Fruit fly (Drosophila melanogaster) whole organism, embryonic: ENCODE results near the gene Cpr62Bc.

Source experiments
- ATbp ChIP-seq: fragments of 200-800 bp; sonication (Bioruptor generic); optimal IDR thresholded peaks from 2 replicates; lab custom pipeline; 2017; ENCODE audit warnings: missing biosample characterization, mild to moderate bottlenecking, missing genetic modification characterization, missing genetic modification reagents
- CG10274 ChIP-seq: fragments of 200-800 bp; sonication (Bioruptor generic); optimal IDR thresholded peaks from 3 replicates; lab custom pipeline; 2017; ENCODE audit warnings: missing biosample characterization, mild to moderate bottlenecking, missing genetic modification characterization
- CG11696 ChIP-seq: fragments of 200-800 bp; sonication (Bioruptor generic); IDR thresholded peaks from 2 replicates; pipeline ENCODE4 v1.3.6; 2022; ENCODE audit warnings: missing biosample characterization, missing genetic modification characterization
- CG12104 ChIP-seq: fragments of 200-800 bp; sonication (Bioruptor generic); optimal IDR thresholded peaks from 3 replicates; lab custom pipeline; 2016; ENCODE audit warnings: missing biosample characterization, missing genetic modification characterization
- CG14710 ChIP-seq: fragments of 200-800 bp; sonication (Bioruptor generic); optimal IDR thresholded peaks from 3 replicates; lab custom pipeline; 2019; ENCODE audit warnings: missing biosample characterization, mild to moderate bottlenecking, missing genetic modification characterization, moderate library complexity
- CG15011 ChIP-seq: fragments of 200-800 bp; sonication (Bioruptor generic); optimal IDR thresholded peaks from 3 replicates; lab custom pipeline; 2018; ENCODE audit warnings: missing biosample characterization, mild to moderate bottlenecking, missing genetic modification characterization
- CG17568 ChIP-seq: fragments of 200-800 bp; sonication (Bioruptor generic); optimal IDR thresholded peaks from 2 replicates; lab custom pipeline; 2018; ENCODE audit warnings: missing biosample characterization, mild to moderate bottlenecking, missing genetic modification characterization, moderate library complexity
- CG17802 ChIP-seq: fragments of 200-800 bp; sonication (Bioruptor generic); optimal IDR thresholded peaks from 2 replicates; lab custom pipeline; 2018; ENCODE audit warnings: missing biosample characterization, mild to moderate bottlenecking, missing genetic modification characterization, moderate library complexity
- CG17912 ChIP-seq: fragments of 200-800 bp; sonication (Bioruptor generic); optimal IDR thresholded peaks from 2 replicates; lab custom pipeline; 2018; ENCODE audit warnings: missing biosample characterization, mild to moderate bottlenecking, missing genetic modification characterization
- CG34224 ChIP-seq: fragments of 200-800 bp; sonication (Bioruptor generic); IDR thresholded peaks from 3 replicates; pipeline ENCODE4 v1.3.6; 2022; ENCODE audit warnings: missing biosample characterization, missing genetic modification characterization; ENCODE audit not compliant: partially characterized antibody
- CG5180 ChIP-seq: fragments of 200-800 bp; sonication (Bioruptor generic); optimal IDR thresholded peaks from 3 replicates; lab custom pipeline; 2017; ENCODE audit warnings: missing biosample characterization, missing genetic modification characterization, mild to moderate bottlenecking, moderate library complexity, missing genetic modification reagents
- CG6683 ChIP-seq: fragments of 200-800 bp; sonication (Bioruptor generic); optimal IDR thresholded peaks from 2 replicates; lab custom pipeline; 2017; ENCODE audit warnings: missing biosample characterization, mild to moderate bottlenecking, missing genetic modification characterization, missing genetic modification reagents
- CG6765 ChIP-seq: fragments of 200-800 bp; sonication (Bioruptor generic); optimal IDR thresholded peaks from 3 replicates; lab custom pipeline; 2017; ENCODE audit warnings: missing biosample characterization, mild to moderate bottlenecking, missing genetic modification characterization
- CG8944 ChIP-seq: fragments of 200-800 bp; sonication (Bioruptor generic); optimal IDR thresholded peaks from 3 replicates; lab custom pipeline; 2016; ENCODE audit warnings: missing biosample characterization, missing genetic modification characterization
- CTCF ChIP-seq: fragments of 200-800 bp; sonication (Bioruptor generic); optimal IDR thresholded peaks from 2 replicates; lab custom pipeline; 2017; ENCODE audit warnings: missing biosample characterization, mild to moderate bottlenecking, missing genetic modification characterization, moderate library complexity
- Dp ChIP-seq: fragments of 200-800 bp; sonication (Bioruptor generic); optimal IDR thresholded peaks from 2 replicates; lab custom pipeline; 2018; ENCODE audit warnings: missing biosample characterization, mild to moderate bottlenecking, missing genetic modification characterization, moderate library complexity
- Hr51 ChIP-seq, 2 experiments: fragments of 200-800 bp; sonication (Bioruptor generic); optimal IDR thresholded peaks; 2 replicates in 1 of 2; 3 replicates in 1 of 2; lab custom pipeline; 2016 to 2018; ENCODE audit warnings: missing biosample characterization in 2 of 2, missing genetic modification characterization in 2 of 2, mild to moderate bottlenecking in 1 of 2, moderate library complexity in 1 of 2
- Jarid2 ChIP-seq: fragments of 200-800 bp; sonication (Bioruptor generic); optimal IDR thresholded peaks from 3 replicates; lab custom pipeline; 2017; ENCODE audit warnings: mild to moderate bottlenecking, missing biosample characterization, missing genetic modification reagents, missing genetic modification characterization
- Mad ChIP-seq: fragments of 200-800 bp; sonication (Bioruptor generic); optimal IDR thresholded peaks from 2 replicates; lab custom pipeline; 2016; ENCODE audit warnings: missing biosample characterization, missing genetic modification characterization
- Med ChIP-seq: fragments of 200-800 bp; sonication (Bioruptor generic); peaks from one replicate; lab custom pipeline; 2016; ENCODE audit warnings: missing biosample characterization, missing genetic modification characterization, mild to moderate bottlenecking, inconsistent platforms, moderate library complexity
- Optix ChIP-seq: fragments of 200-800 bp; sonication (Bioruptor generic); IDR thresholded peaks from 3 replicates; pipeline ENCODE4 v1.3.6; 2022; ENCODE audit warnings: missing biosample characterization, missing genetic modification characterization
- Pdp1 ChIP-seq, 2 experiments: fragments of 200-800 bp; sonication (Bioruptor generic); optimal IDR thresholded peaks; 3 replicates each; lab custom pipeline; 2016; ENCODE audit warnings: missing biosample characterization in 2 of 2, missing genetic modification characterization in 2 of 2, mild to moderate bottlenecking in 1 of 2, moderate library complexity in 1 of 2
- Rfx ChIP-seq: fragments of 200-800 bp; sonication (Bioruptor generic); IDR thresholded peaks from 2 replicates; pipeline ENCODE4 v1.3.6; 2022; ENCODE audit warnings: missing biosample characterization, missing genetic modification characterization
- Scr ChIP-seq: fragments of 200-800 bp; sonication (Bioruptor generic); IDR thresholded peaks from 2 replicates; pipeline ENCODE4 v1.3.6; 2022; ENCODE audit warnings: missing biosample characterization, missing genetic modification characterization; ENCODE audit not compliant: partially characterized antibody
- Side ChIP-seq: fragments of 200-800 bp; sonication (Bioruptor generic); optimal IDR thresholded peaks from 2 replicates; lab custom pipeline; 2016; ENCODE audit warnings: missing biosample characterization, missing genetic modification characterization
- Sin3A ChIP-seq: fragments of >200 bp; optimal IDR thresholded peaks from 2 replicates; lab custom pipeline; 2018
- Ssrp ChIP-seq: fragments of 200-800 bp; sonication (Bioruptor generic); optimal IDR thresholded peaks from 2 replicates; lab custom pipeline; 2018; ENCODE audit warnings: missing biosample characterization, mild to moderate bottlenecking, missing genetic modification characterization, moderate library complexity
- YL-1 ChIP-seq: fragments of 200-800 bp; sonication (Bioruptor generic); optimal IDR thresholded peaks from 3 replicates; lab custom pipeline; 2017; ENCODE audit warnings: missing biosample characterization, mild to moderate bottlenecking, missing genetic modification characterization
- amos ChIP-seq: fragments of 200-800 bp; sonication (Bioruptor generic); IDR thresholded peaks from 2 replicates; pipeline ENCODE4 v1.3.6; 2022; ENCODE audit warnings: missing biosample characterization, missing genetic modification characterization; ENCODE audit not compliant: partially characterized antibody
- ash1 ChIP-seq: fragments of 200-800 bp; sonication (Bioruptor generic); optimal IDR thresholded peaks from 2 replicates; lab custom pipeline; 2018; ENCODE audit warnings: missing biosample characterization, mild to moderate bottlenecking, missing genetic modification characterization
- caup ChIP-seq: fragments of 200-800 bp; sonication (Bioruptor generic); optimal IDR thresholded peaks from 3 replicates; lab custom pipeline; 2017; ENCODE audit warnings: missing biosample characterization, mild to moderate bottlenecking, missing genetic modification characterization, moderate library complexity; ENCODE audit not compliant: severe bottlenecking
- cg ChIP-seq: fragments of 200-800 bp; sonication (Bioruptor generic); optimal IDR thresholded peaks from 3 replicates; lab custom pipeline; 2019; ENCODE audit warnings: missing biosample characterization, mild to moderate bottlenecking, missing genetic modification characterization, moderate library complexity
- ci ChIP-seq: fragments of 200-800 bp; sonication (Bioruptor generic); IDR thresholded peaks from 3 replicates; pipeline ENCODE4 v1.3.6; 2022; ENCODE audit warnings: missing biosample characterization, missing genetic modification characterization
- exex ChIP-seq: fragments of 200-800 bp; sonication (Bioruptor generic); optimal IDR thresholded peaks from 4 replicates; lab custom pipeline; 2018; ENCODE audit warnings: missing biosample characterization, mild to moderate bottlenecking, missing genetic modification characterization, moderate library complexity
- fd64A ChIP-seq: fragments of 200-800 bp; sonication (Bioruptor generic); optimal IDR thresholded peaks from 3 replicates; lab custom pipeline; 2018; ENCODE audit warnings: missing biosample characterization, mild to moderate bottlenecking, missing genetic modification characterization
- gem ChIP-seq: fragments of 200-800 bp; sonication (Bioruptor generic); optimal IDR thresholded peaks from 2 replicates; lab custom pipeline; 2019; ENCODE audit warnings: missing biosample characterization, mild to moderate bottlenecking, missing genetic modification characterization, moderate library complexity
- jing ChIP-seq: fragments of 200-800 bp; sonication (Bioruptor generic); optimal IDR thresholded peaks from 2 replicates; lab custom pipeline; 2018; ENCODE audit warnings: missing biosample characterization, mild to moderate bottlenecking, missing genetic modification characterization
- kni ChIP-seq: fragments of 200-800 bp; sonication (Bioruptor generic); optimal IDR thresholded peaks from 3 replicates; lab custom pipeline; 2017; ENCODE audit warnings: mild to moderate bottlenecking, missing biosample characterization, missing genetic modification reagents, missing genetic modification characterization
- nmo ChIP-seq: fragments of 200-800 bp; sonication (Bioruptor generic); optimal IDR thresholded peaks from 2 replicates; lab custom pipeline; 2018; ENCODE audit warnings: missing biosample characterization, mild to moderate bottlenecking, missing genetic modification characterization, moderate library complexity
- onecut ChIP-seq: fragments of 200-800 bp; sonication (Bioruptor generic); IDR thresholded peaks from 2 replicates; pipeline ENCODE4 v1.3.6; 2022; ENCODE audit warnings: missing biosample characterization, missing genetic modification characterization
- otp ChIP-seq: fragments of 200-800 bp; sonication (Bioruptor generic); IDR thresholded peaks from 3 replicates; pipeline ENCODE4, ENCODE4 v1.3.6; 2022; ENCODE audit warnings: missing biosample characterization, missing genetic modification characterization
- seq ChIP-seq: fragments of 200-800 bp; sonication (Bioruptor generic); IDR thresholded peaks from 2 replicates; pipeline ENCODE4 v1.3.6; 2022; ENCODE audit warnings: missing biosample characterization, missing genetic modification characterization
- sim ChIP-seq: fragments of 200-800 bp; sonication (Bioruptor generic); IDR thresholded peaks from 2 replicates; pipeline ENCODE4 v1.3.6; 2022; ENCODE audit warnings: missing biosample characterization, missing genetic modification characterization
- stc ChIP-seq: fragments of 200-800 bp; sonication (Bioruptor generic); IDR thresholded peaks from 2 replicates; pipeline ENCODE4 v1.3.6; 2022; ENCODE audit warnings: missing biosample characterization, missing genetic modification characterization
- stwl ChIP-seq: fragments of 200-800 bp; sonication (Bioruptor generic); optimal IDR thresholded peaks from 3 replicates; lab custom pipeline; 2018; ENCODE audit warnings: missing biosample characterization, mild to moderate bottlenecking, missing genetic modification characterization, moderate library complexity
- tll ChIP-seq, 2 experiments: fragments of 200-800 bp in 1 of 2; fragments of >200 bp in 1 of 2; sonication (Bioruptor generic) in 1 of 2; optimal IDR thresholded peaks; 2 replicates each; lab custom pipeline; 2017 to 2019; ENCODE audit warnings: missing biosample characterization in 2 of 2, missing genetic modification characterization in 2 of 2, mild to moderate bottlenecking in 1 of 2, moderate library complexity in 1 of 2
- trem ChIP-seq: fragments of 200-800 bp; optimal IDR thresholded peaks from 3 replicates; lab custom pipeline; 2019; ENCODE audit warnings: missing biosample characterization, mild to moderate bottlenecking, missing genetic modification characterization, moderate library complexity
- vvl ChIP-seq: fragments of 200-800 bp; sonication (Bioruptor generic); IDR thresholded peaks from 2 replicates; pipeline ENCODE4 v1.3.6; 2022; ENCODE audit warnings: missing biosample characterization, missing genetic modification characterization
- zfh2 ChIP-seq: fragments of 200-800 bp; sonication (Bioruptor generic); optimal IDR thresholded peaks from 2 replicates; lab custom pipeline; 2016; ENCODE audit warnings: missing biosample characterization, missing genetic modification characterization

The Cpr62Bc gene

dm6 chr3L:1802802-1803201 lies 39.1 kb downstream of the Cpr62Bc start, which contains the start of the genes JTBR and CG42676 (continued):
- no peak for TF ChIP-seq Ssrp (tag; lab: Kevin White, UChicago)
- TF ChIP-seq otp (GFP tag; lab: Robert Waterston, UW), result no peak
- TF ChIP-seq CG10274 (GFP tag; lab: Kevin White, UChicago), result no peak
- no peak for TF ChIP-seq Hr51 (GFP tag; optimal IDR thresholded peaks at IDR 0.05; lab: Kevin White, UChicago)
- TF ChIP-seq caup, result no peak
- peak; percentile 52 for TF ChIP-seq Scr (GFP tag; lab: Robert Waterston, UW)
- TF ChIP-seq CG6765 (GFP tag; lab: Kevin White, UChicago), result no peak
- no peak for TF ChIP-seq CG15011
- no peak for TF ChIP-seq ash1 (GFP tag; lab: Kevin White, UChicago)
- no peak for TF ChIP-seq zfh2
- no peak for TF ChIP-seq jing (GFP tag; lab: Kevin White, UChicago)
- TF ChIP-seq CG5180, result no peak
- TF ChIP-seq CG17912, result no peak
- TF ChIP-seq, all 482 proteins: peak for 79

DNA sequence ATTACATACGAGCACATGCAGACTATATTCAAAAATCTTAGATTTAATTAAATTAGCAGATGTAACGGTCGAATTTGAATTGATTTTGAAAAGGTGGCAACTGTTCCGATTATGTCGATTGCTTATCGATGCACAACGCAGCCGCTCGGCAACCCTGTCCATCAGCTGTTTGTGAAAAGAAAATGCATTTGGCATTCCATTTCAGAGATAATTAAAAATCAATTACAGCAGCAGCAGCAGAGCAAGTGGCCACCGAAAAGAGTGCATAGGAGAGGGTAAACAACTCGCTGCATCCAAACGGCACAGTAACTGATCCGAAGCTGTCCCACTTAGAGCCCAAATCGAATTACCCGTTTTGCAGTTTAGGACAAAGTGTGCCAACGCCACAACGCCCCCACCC lies 43.2 kb downstream of the Cpr62Bc start, which contains the start of gene Patj:
TSS of gene Patj (plus strand) at position 155 of the 400 bp plus-strand sequence.
- TF ChIP-seq ATbp (GFP tag; lab: Kevin White, UChicago) (no peak), Med (GFP tag; lab: Kevin White, UChicago) (peak; percentile 23), trem (tag; lab: Kevin White, UChicago) (peak; percentile 68), tll (GFP tag; optimal IDR thresholded peaks at IDR 0.05; lab: Kevin White, UChicago) (no peak), nmo (GFP tag; lab: Kevin White, UChicago) (peak; percentile 13), Dp (GFP tag; lab: Kevin White, UChicago) (peak; percentile 69), kni (GFP tag; lab: Kevin White, UChicago) (no peak), Mad (GFP tag; lab: Kevin White, UChicago) (no peak), caup (no peak), CG8944 (no peak), amos (GFP tag; lab: Robert Waterston, UW) (peak; percentile 53; the same call in 1 of the 2 replicates), Side (GFP tag; lab: Kevin White, UChicago) (no peak), CTCF (peak; percentile 49), Sin3A (lab: Kevin White, UChicago) (peak; percentile 32), cg (GFP tag; lab: Kevin White, UChicago) (no peak), stwl (tag; lab: Kevin White, UChicago) (peak; percentile 69), stc (GFP tag; lab: Robert Waterston, UW) (no peak), CG11696 (GFP tag; lab: Robert Waterston, UW) (no peak), CG14710 (peak; percentile 53), Optix (GFP tag; lab: Robert Waterston, UW) (no peak), vvl (peak; percentile 28), Jarid2 (GFP tag; lab: Kevin White, UChicago) (no peak), exex (tag; lab: Kevin White, UChicago) (peak; percentile 55), otp (GFP tag; lab: Robert Waterston, UW) (peak; percentile 47), CG34224 (GFP tag; lab: Robert Waterston, UW) (peak; percentile 64; the same call in 2 of the 3 replicates), CG17568 (GFP tag; lab: Kevin White, UChicago) (no peak), onecut (GFP tag; lab: Robert Waterston, UW) (peak; percentile 17; the same call in 1 of the 2 replicates), Rfx (GFP tag; lab: Robert Waterston, UW) (no peak), CG17802 (tag; lab: Kevin White, UChicago) (no peak), ci (GFP tag; lab: Robert Waterston, UW) (0 out of 3 replicates have a peak, but pooled peaks have one; percentile 32), CG6683 (GFP tag; lab: Kevin White, UChicago) (no peak), CG12104 (GFP tag; lab: Kevin White, UChicago) (no peak), seq (GFP tag; lab: Robert Waterston, UW) (no peak), YL-1 (peak; percentile 56), fd64A (GFP tag; lab: Kevin White, UChicago) (no peak), Pdp1 (GFP tag; optimal IDR thresholded peaks at IDR 0.05; lab: Kevin White, UChicago) (peak in 1 of 2 experiments; percentile 28), gem (no peak), sim (GFP tag; lab: Robert Waterston, UW) (no peak)
